Worm (Caenorhabditis elegans) whole organism, L1 larva: Measurements from ENCODE around the gene C29F9.8.

Experiments used
- fos-1 ChIP-seq: fragments of 150-350 bp; optimal IDR thresholded peaks from 2 replicates; lab custom pipeline; 2014; ENCODE audit warnings: missing biosample characterization, missing genetic modification characterization
- hlh-17 ChIP-seq: fragments of 200-800 bp; sonication (Bioruptor generic); optimal IDR thresholded peaks from 2 replicates; lab custom pipeline; 2018; ENCODE audit warnings: missing genetic modification characterization, mild to moderate bottlenecking, missing compliant biosample characterization, moderate library complexity, borderline replicate concordance
- tbx-2 ChIP-seq: sonication (generic microtip); optimal IDR thresholded peaks from 2 replicates; lab custom pipeline; 2016; ENCODE audit warnings: missing genetic modification characterization, missing compliant biosample characterization

ce11 chrIII:120199-120598 lies 23.3 kb upstream of the C29F9.8 start, which contains the start of gene pals-24:
- no peak for TF ChIP-seq fos-1 (tag; lab: Kevin White, UChicago)
- TF ChIP-seq hlh-17 (GFP tag; lab: Kevin White, UChicago): no peak
- TF ChIP-seq tbx-2: no peak
